Worm (Caenorhabditis elegans): ENCODE results near the gene gln-6.
"Not testable (repeated sequence)": the region's sequence is repeated elsewhere in the genome, so short reads cannot be mapped to it uniquely, and the experiment has no call there.

The gln-6 gene

ce11 chrIV:9770798-9771197, 30.1 kb upstream of the gln-6 start:
- TF ChIP-seq ets-7 (tag; optimal IDR thresholded peaks at IDR 0.05) (no peak), pes-1 (GFP tag; IDR thresholded peaks at IDR 0.05) (no peak), flt-1 (GFP tag; IDR thresholded peaks at IDR 0.05) (no peak), tra-4 (tag; optimal IDR thresholded peaks at IDR 0.05) (no peak), hnd-1 (tag; optimal IDR thresholded peaks at IDR 0.05) (no peak), hmg-4 (GFP tag; optimal IDR thresholded peaks at IDR 0.05) (no peak), tbx-11 (GFP tag; IDR thresholded peaks at IDR 0.05) (no peak), scrt-1 (GFP tag; IDR thresholded peaks at IDR 0.05) (no peak), hmbx-1 (tag; optimal IDR thresholded peaks at IDR 0.05) (no peak), ceh-36 (tag; optimal IDR thresholded peaks at IDR 0.05) (no peak)

- TF ChIP-seq tbx-11 (GFP tag; IDR thresholded peaks at IDR 0.05); B0310.2 (tag; optimal IDR thresholded peaks at IDR 0.05); ets-7 (tag; optimal IDR thresholded peaks at IDR 0.05): not testable (repeated sequence)
Observed at ce11 chrIV:9769746-9770145, 29.0 kb upstream of the gln-6 start, which contains the start of gene msp-78. msp-78 (plus strand) TSS chrIV:9770046.

ce11 chrIV:9767054-9767453, 26.4 kb upstream of the gln-6 start, which contains the start of gene msp-79:
msp-79 (minus strand) TSS chrIV:9767154.
- not testable (repeated sequence) for TF ChIP-seq tbx-37 (GFP tag; conservative IDR thresholded peaks at IDR 0.05); ceh-13 (GFP tag; optimal IDR thresholded peaks at IDR 0.05); B0310.2 (tag; optimal IDR thresholded peaks at IDR 0.05)

ce11 chrIV:9766250-9766649, 25.5 kb upstream of the gln-6 start, which contains the start of gene ssp-36:
ssp-36 (minus strand) TSS chrIV:9766350.
- no peak for TF ChIP-seq scrt-1 (GFP tag; IDR thresholded peaks at IDR 0.05)
- no peak for TF ChIP-seq tbx-37 (GFP tag; conservative IDR thresholded peaks at IDR 0.05)
- no peak for TF ChIP-seq aly-1 (tag; optimal IDR thresholded peaks at IDR 0.05)
- TF ChIP-seq ama-1 (optimal IDR thresholded peaks at IDR 0.05) = no peak
- no peak for TF ChIP-seq ceh-36 (tag; optimal IDR thresholded peaks at IDR 0.05)
- no peak for TF ChIP-seq sea-1 (GFP tag; conservative IDR thresholded peaks at IDR 0.05)
- no peak for TF ChIP-seq ceh-13 (GFP tag; optimal IDR thresholded peaks at IDR 0.05)
- no peak for TF ChIP-seq hnd-1 (tag; optimal IDR thresholded peaks at IDR 0.05)
- TF ChIP-seq hmbx-1 (tag; optimal IDR thresholded peaks at IDR 0.05) = no peak

ce11 chrIV:9762667-9763173, 22.0 kb upstream of the gln-6 start:
- TF ChIP-seq ets-7 (tag; optimal IDR thresholded peaks at IDR 0.05) (no peak), pes-1 (GFP tag; IDR thresholded peaks at IDR 0.05) (no peak), flt-1 (GFP tag; IDR thresholded peaks at IDR 0.05) (no peak), hmbx-1 (tag; optimal IDR thresholded peaks at IDR 0.05) (no peak), tbx-37 (GFP tag; conservative IDR thresholded peaks at IDR 0.05) (no peak), B0310.2 (tag; optimal IDR thresholded peaks at IDR 0.05) (no peak), ceh-13 (GFP tag; optimal IDR thresholded peaks at IDR 0.05) (no peak), hnd-1 (tag; optimal IDR thresholded peaks at IDR 0.05) (no peak), tbx-11 (GFP tag; IDR thresholded peaks at IDR 0.05) (no peak), aly-1 (tag; optimal IDR thresholded peaks at IDR 0.05) (no peak), ceh-36 (tag; optimal IDR thresholded peaks at IDR 0.05) (no peak)

ce11 chrIV:9761751-9762150, 21.1 kb upstream of the gln-6 start:
- TF ChIP-seq pes-1 (GFP tag; IDR thresholded peaks at IDR 0.05) = no peak
- TF ChIP-seq tbx-11 (GFP tag; IDR thresholded peaks at IDR 0.05) = no peak
- TF ChIP-seq aly-1 (tag; optimal IDR thresholded peaks at IDR 0.05) = no peak
- no peak for TF ChIP-seq scrt-1 (GFP tag; IDR thresholded peaks at IDR 0.05)
- no peak for TF ChIP-seq B0310.2 (tag; optimal IDR thresholded peaks at IDR 0.05)
- TF ChIP-seq ets-7 (tag; optimal IDR thresholded peaks at IDR 0.05) = no peak
- no peak for TF ChIP-seq F13C5.2 (tag; optimal IDR thresholded peaks at IDR 0.05)
- TF ChIP-seq ceh-36 (tag; optimal IDR thresholded peaks at IDR 0.05) = no peak
- no peak for TF ChIP-seq ceh-13 (GFP tag; optimal IDR thresholded peaks at IDR 0.05)
- no peak for TF ChIP-seq sea-1 (GFP tag; conservative IDR thresholded peaks at IDR 0.05)
- no peak for TF ChIP-seq hnd-1 (tag; optimal IDR thresholded peaks at IDR 0.05)
- no peak for TF ChIP-seq hmg-4 (GFP tag; optimal IDR thresholded peaks at IDR 0.05)
- no peak for TF ChIP-seq ama-1 (optimal IDR thresholded peaks at IDR 0.05)
- no peak for TF ChIP-seq tbx-37 (GFP tag; conservative IDR thresholded peaks at IDR 0.05)
- no peak for TF ChIP-seq hmbx-1 (tag; optimal IDR thresholded peaks at IDR 0.05)
- TF ChIP-seq flt-1 (GFP tag; IDR thresholded peaks at IDR 0.05) = no peak
- TF ChIP-seq tra-4 (tag; optimal IDR thresholded peaks at IDR 0.05) = no peak

- no peak for TF ChIP-seq B0310.2 (tag; optimal IDR thresholded peaks at IDR 0.05)
- TF ChIP-seq ets-7 (tag; optimal IDR thresholded peaks at IDR 0.05) = no peak
- TF ChIP-seq tra-4 (tag; optimal IDR thresholded peaks at IDR 0.05) = no peak
- TF ChIP-seq sea-1 (GFP tag; conservative IDR thresholded peaks at IDR 0.05) = no peak
- TF ChIP-seq scrt-1 (GFP tag; IDR thresholded peaks at IDR 0.05) = no peak
- no peak for TF ChIP-seq aly-1 (tag; optimal IDR thresholded peaks at IDR 0.05)
- TF ChIP-seq ceh-36 (tag; optimal IDR thresholded peaks at IDR 0.05) = no peak
- no peak for TF ChIP-seq pes-1 (GFP tag; IDR thresholded peaks at IDR 0.05)
- TF ChIP-seq flt-1 (GFP tag; IDR thresholded peaks at IDR 0.05) = no peak
Observed at ce11 chrIV:9757425-9757740, 16.7 kb upstream of the gln-6 start, which contains the start of gene nhr-97. nhr-97 (plus strand) TSS chrIV:9757641.

- TF ChIP-seq scrt-1 (GFP tag; IDR thresholded peaks at IDR 0.05) (no peak), tbx-11 (GFP tag; IDR thresholded peaks at IDR 0.05) (no peak), tra-4 (tag; optimal IDR thresholded peaks at IDR 0.05) (no peak), ama-1 (optimal IDR thresholded peaks at IDR 0.05) (no peak), flt-1 (GFP tag; IDR thresholded peaks at IDR 0.05) (no peak)
Observed at ce11 chrIV:9756647-9757424, 16.1 kb upstream of the gln-6 start.
